Fruit fly (Drosophila melanogaster) whole organism, pupa: Measurements from ENCODE around the gene CG46339.

ENCODE experiments used
- CG10348 ChIP-seq: fragments of 200-800 bp; sonication (Bioruptor generic); IDR thresholded peaks from 2 replicates; pipeline ENCODE4 v1.3.6; 2022; ENCODE audit warnings: missing biosample characterization, missing genetic modification characterization
- CG12605 ChIP-seq: fragments of 200-800 bp; sonication (Bioruptor generic); IDR thresholded peaks from 2 replicates; pipeline ENCODE4 v1.3.6; 2022; ENCODE audit warnings: missing biosample characterization, missing genetic modification characterization
- CG13204 ChIP-seq: fragments of 200-800 bp; sonication (Bioruptor generic); optimal IDR thresholded peaks from 2 replicates; lab custom pipeline; 2018; ENCODE audit warnings: missing biosample characterization, mild to moderate bottlenecking, missing genetic modification characterization, moderate library complexity
- CG14655 ChIP-seq: fragments of 200-800 bp; sonication (Bioruptor generic); optimal IDR thresholded peaks from 3 replicates; lab custom pipeline; 2017; ENCODE audit warnings: mild to moderate bottlenecking, missing biosample characterization, missing genetic modification reagents, missing genetic modification characterization
- CG15710 ChIP-seq: fragments of 200-800 bp; sonication (Bioruptor generic); optimal IDR thresholded peaks from 2 replicates; lab custom pipeline; 2018; ENCODE audit warnings: missing biosample characterization, mild to moderate bottlenecking, missing genetic modification characterization, moderate library complexity
- CG17806 ChIP-seq: fragments of 200-800 bp; sonication (Bioruptor generic); optimal IDR thresholded peaks from 2 replicates; lab custom pipeline; 2018; ENCODE audit warnings: missing biosample characterization, mild to moderate bottlenecking, missing genetic modification characterization, moderate library complexity
- CG32121 ChIP-seq: fragments of 200-800 bp; sonication (Bioruptor generic); IDR thresholded peaks from 2 replicates; pipeline ENCODE4 v1.3.6; 2022; ENCODE audit warnings: missing biosample characterization, missing genetic modification characterization
- CG34367 ChIP-seq: fragments of 200-800 bp; sonication (Bioruptor generic); optimal IDR thresholded peaks from 2 replicates; lab custom pipeline; 2018; ENCODE audit warnings: missing biosample characterization, mild to moderate bottlenecking, missing genetic modification characterization
- CG4496 ChIP-seq: fragments of 200-800 bp; sonication (Bioruptor generic); IDR thresholded peaks from 3 replicates; pipeline ENCODE4 v1.3.6; 2022; ENCODE audit warnings: missing biosample characterization, missing genetic modification characterization
- CG8159 ChIP-seq: fragments of 200-800 bp; sonication (Bioruptor generic); optimal IDR thresholded peaks from 3 replicates; lab custom pipeline; 2018; ENCODE audit warnings: missing biosample characterization, mild to moderate bottlenecking, missing genetic modification characterization, moderate library complexity
- CG8301 ChIP-seq: fragments of 200-800 bp; sonication (Bioruptor generic); optimal IDR thresholded peaks from 2 replicates; lab custom pipeline; 2018; ENCODE audit warnings: missing biosample characterization, mild to moderate bottlenecking, missing genetic modification characterization
- CG9948 ChIP-seq: fragments of 200-800 bp; sonication (Bioruptor generic); optimal IDR thresholded peaks from 2 replicates; lab custom pipeline; 2018; ENCODE audit warnings: missing biosample characterization, mild to moderate bottlenecking, missing genetic modification characterization, moderate library complexity
- D1 ChIP-seq: fragments of 200-800 bp; sonication (Bioruptor generic); optimal IDR thresholded peaks from 2 replicates; lab custom pipeline; 2018; ENCODE audit warnings: missing biosample characterization, mild to moderate bottlenecking, missing genetic modification characterization, moderate library complexity
- EcR ChIP-seq: fragments of 200-800 bp; sonication (Bioruptor generic); optimal IDR thresholded peaks from 3 replicates; lab custom pipeline; 2019; ENCODE audit warnings: missing biosample characterization, missing genetic modification characterization, mild to moderate bottlenecking, moderate library complexity, missing genetic modification reagents
- Ets98B ChIP-seq: fragments of 200-800 bp; sonication (Bioruptor generic); IDR thresholded peaks from 2 replicates; pipeline ENCODE4 v1.3.6; 2022; ENCODE audit warnings: missing biosample characterization, missing genetic modification characterization
- Pif1A ChIP-seq: fragments of 200-800 bp; sonication (Bioruptor generic); optimal IDR thresholded peaks from 3 replicates; lab custom pipeline; 2016; ENCODE audit warnings: missing biosample characterization, missing genetic modification characterization
- Pif1B ChIP-seq: fragments of 200-800 bp; sonication (Bioruptor generic); optimal IDR thresholded peaks from 3 replicates; lab custom pipeline; 2016; ENCODE audit warnings: missing biosample characterization, missing genetic modification characterization
- Snoo ChIP-seq: fragments of 200-800 bp; sonication (Bioruptor generic); optimal IDR thresholded peaks from 3 replicates; lab custom pipeline; 2017; ENCODE audit warnings: missing biosample characterization, mild to moderate bottlenecking, missing genetic modification characterization, inconsistent platforms
- fd96Ca ChIP-seq: fragments of 200-800 bp; sonication (Bioruptor generic); IDR thresholded peaks from 3 replicates; pipeline ENCODE4 v1.3.6; 2022; ENCODE audit warnings: missing biosample characterization, missing genetic modification characterization
- gl ChIP-seq: fragments of 200-800 bp; sonication (Bioruptor generic); optimal IDR thresholded peaks from 2 replicates; lab custom pipeline; 2018; ENCODE audit warnings: missing biosample characterization, mild to moderate bottlenecking, missing genetic modification characterization
- rn ChIP-seq: fragments of 200-800 bp; sonication (Bioruptor generic); IDR thresholded peaks from 2 replicates; pipeline ENCODE4 v1.3.6; 2022; ENCODE audit warnings: missing biosample characterization, missing genetic modification characterization

CG46339 gene

dm6 chr3R:26870494-26870893 is 45.1 kb upstream of the CG46339 start:
- TF ChIP-seq fd96Ca (GFP tag; lab: Robert Waterston, UW) (0 out of 3 replicates have a peak, but pooled peaks have one; percentile 11), CG15710 (tag; lab: Kevin White, UChicago) (no peak)

dm6 chr3R:26871061-26871460 is 44.5 kb upstream of the CG46339 start:
- TF ChIP-seq CG17806 (tag; lab: Kevin White, UChicago) (no peak), Ets98B (GFP tag; lab: Robert Waterston, UW) (no peak), rn (GFP tag; lab: Robert Waterston, UW) (no peak), CG10348 (no peak), Snoo (tag; lab: Kevin White, UChicago) (no peak), EcR (GFP tag; lab: Kevin White, UChicago) (no peak), CG15710 (tag; lab: Kevin White, UChicago) (no peak), CG8301 (tag; lab: Kevin White, UChicago) (no peak), CG4496 (GFP tag; lab: Robert Waterston, UW) (no peak), CG34367 (tag; lab: Kevin White, UChicago) (no peak), fd96Ca (GFP tag; lab: Robert Waterston, UW) (no peak), Pif1B (no peak), CG14655 (GFP tag; lab: Kevin White, UChicago) (no peak), CG12605 (GFP tag; lab: Robert Waterston, UW) (no peak), D1 (tag; lab: Kevin White, UChicago) (no peak), CG32121 (GFP tag; lab: Robert Waterston, UW) (no peak), Pif1A (GFP tag; lab: Kevin White, UChicago) (no peak), CG9948 (tag; lab: Kevin White, UChicago) (no peak)
- TF ChIP-seq, all 21 proteins: peak for 0

- TF ChIP-seq CG10348 (no peak), CG32121 (GFP tag; lab: Robert Waterston, UW) (no peak), D1 (tag; lab: Kevin White, UChicago) (no peak), gl (tag; lab: Kevin White, UChicago) (no peak), Ets98B (GFP tag; lab: Robert Waterston, UW) (no peak), CG13204 (no peak), CG12605 (GFP tag; lab: Robert Waterston, UW) (no peak)
Observed at dm6 chr3R:26871852-26872251, 43.7 kb upstream of the CG46339 start, which contains the start of gene SPARC. SPARC (minus strand) TSS chr3R:26871995.

dm6 chr3R:26875544-26876027 is 40.0 kb upstream of the CG46339 start, which contains the start of gene Rb97D:
Rb97D (minus strand) TSS chr3R:26875742.
- peak; percentile 52 for TF ChIP-seq CG8301 (tag; lab: Kevin White, UChicago)
- TF ChIP-seq rn (GFP tag; lab: Robert Waterston, UW), result no peak
- peak; percentile 33 for TF ChIP-seq CG34367 (tag; lab: Kevin White, UChicago)
- TF ChIP-seq Pif1B, result no peak
- peak; percentile 38; the same call in 1 of the 2 replicates for TF ChIP-seq CG32121 (GFP tag; lab: Robert Waterston, UW)
- peak; percentile 30 for TF ChIP-seq CG9948 (tag; lab: Kevin White, UChicago)
- TF ChIP-seq Snoo (tag; lab: Kevin White, UChicago), result peak; percentile 59
- peak; percentile 37; the same call in 1 of the 2 replicates for TF ChIP-seq CG12605 (GFP tag; lab: Robert Waterston, UW)
- TF ChIP-seq CG8159, result peak; percentile 53
- no peak for TF ChIP-seq EcR (GFP tag; lab: Kevin White, UChicago)
- peak; percentile 60 for TF ChIP-seq CG15710 (tag; lab: Kevin White, UChicago)
- TF ChIP-seq CG4496 (GFP tag; lab: Robert Waterston, UW), result peak; percentile 84; the same call in 2 of the 3 replicates
- peak; percentile 63 for TF ChIP-seq Ets98B (GFP tag; lab: Robert Waterston, UW)
- TF ChIP-seq fd96Ca (GFP tag; lab: Robert Waterston, UW), result peak; percentile 72; the same call in 2 of the 3 replicates
- no peak for TF ChIP-seq CG13204
- peak; percentile 34 for TF ChIP-seq CG17806 (tag; lab: Kevin White, UChicago)

- TF ChIP-seq rn (GFP tag; lab: Robert Waterston, UW) (no peak), CG9948 (tag; lab: Kevin White, UChicago) (no peak), CG15710 (tag; lab: Kevin White, UChicago) (no peak), Ets98B (GFP tag; lab: Robert Waterston, UW) (no peak), CG8159 (no peak), gl (tag; lab: Kevin White, UChicago) (no peak), CG10348 (no peak), CG32121 (GFP tag; lab: Robert Waterston, UW) (no peak), CG17806 (tag; lab: Kevin White, UChicago) (no peak), Pif1A (GFP tag; lab: Kevin White, UChicago) (no peak), CG14655 (GFP tag; lab: Kevin White, UChicago) (no peak), D1 (tag; lab: Kevin White, UChicago) (no peak), CG12605 (GFP tag; lab: Robert Waterston, UW) (no peak), CG34367 (tag; lab: Kevin White, UChicago) (no peak), CG13204 (no peak), fd96Ca (GFP tag; lab: Robert Waterston, UW) (no peak), CG4496 (GFP tag; lab: Robert Waterston, UW) (no peak), Pif1B (no peak), CG8301 (tag; lab: Kevin White, UChicago) (no peak)
Observed at dm6 chr3R:26876432-26876831, 39.1 kb upstream of the CG46339 start, which contains the start of gene CG5500. CG5500 (plus strand) TSS chr3R:26876630.

dm6 chr3R:26876851-26877250 is 38.7 kb upstream of the CG46339 start:
- TF ChIP-seq CG32121 (GFP tag; lab: Robert Waterston, UW) (no peak), gl (tag; lab: Kevin White, UChicago) (no peak), CG15710 (tag; lab: Kevin White, UChicago) (no peak)
